Worm (Caenorhabditis elegans): ENCODE measurements around the gene C01G12.13.

ce11 chrII:14573315-14573714, 3.2 kb upstream of the C01G12.13 start, which contains the start of gene madf-5:
- TF ChIP-seq F57A8.1 (GFP tag; optimal IDR thresholded peaks at IDR 0.05) (no peak), D2030.7 (GFP tag; IDR thresholded peaks at IDR 0.05) (no peak), ceh-79 (tag; optimal IDR thresholded peaks at IDR 0.05) (no peak), tbx-9 (tag; optimal IDR thresholded peaks at IDR 0.05; ENCODE audit: borderline replicate concordance) (no peak), F10E7.11 (tag; optimal IDR thresholded peaks at IDR 0.05) (no peak), unc-130 (GFP tag; optimal IDR thresholded peaks at IDR 0.05) (no peak), him-1 (tag; optimal IDR thresholded peaks at IDR 0.05) (no peak), ets-4 (GFP tag; optimal IDR thresholded peaks at IDR 0.05) (no peak), madf-8 (GFP tag; conservative IDR thresholded peaks at IDR 0.05) (no peak)
